Worm (Caenorhabditis elegans): ENCODE data around the gene ceh-34.

DNA sequence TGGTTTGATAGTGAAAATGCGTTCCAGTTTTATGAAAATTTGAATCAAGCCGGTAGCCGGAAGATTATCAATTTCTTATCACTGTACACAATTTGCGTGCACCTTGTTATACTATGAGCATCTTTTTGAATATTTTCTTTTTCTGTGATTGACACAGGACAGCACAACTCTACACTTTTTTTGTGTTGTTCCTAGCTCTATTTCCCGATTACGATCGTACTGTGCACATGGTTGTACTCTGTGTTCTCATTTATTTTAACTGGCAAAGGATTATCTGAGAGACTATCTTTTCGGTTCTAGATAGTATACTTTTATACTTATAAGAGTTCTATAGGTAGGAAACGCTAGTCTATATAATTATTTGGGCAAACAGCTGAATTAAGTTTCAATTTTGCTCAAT lies 47.3 kb downstream of the ceh-34 start:
- TF ChIP-seq nhr-237 (tag; optimal IDR thresholded peaks at IDR 0.05) = no peak
- TF ChIP-seq unc-62 (GFP tag; optimal IDR thresholded peaks at IDR 0.05) = no peak
- no peak for TF ChIP-seq blmp-1 (tag; optimal IDR thresholded peaks at IDR 0.05)
- TF ChIP-seq nhr-76 (tag; optimal IDR thresholded peaks at IDR 0.05) = no peak
- TF ChIP-seq zip-8 (tag; optimal IDR thresholded peaks at IDR 0.05) = no peak

Data from whole organism, mixed stage, embryonic.